Worm (Caenorhabditis elegans) whole organism, L4/young adult: Measurements from ENCODE around the gene polk-1.

Experiments used
- W03F9.2 ChIP-seq: fragments of 150-350 bp; optimal IDR thresholded peaks from 2 replicates; lab custom pipeline; 2014; ENCODE audit warnings: missing biosample characterization, missing genetic modification characterization
- dao-5 ChIP-seq: sonication (generic microtip); optimal IDR thresholded peaks from 2 replicates; lab custom pipeline; 2016; ENCODE audit warnings: missing genotype, missing genetic modification characterization, moderate library complexity, missing compliant biosample characterization

ce11 chrIII:8618412-8618960 lies 9.9 kb downstream of the polk-1 start, which contains the start of gene C13G5.2:
- TF ChIP-seq dao-5 (tag; lab: Kevin White, UChicago) (no peak), W03F9.2 (tag; lab: Kevin White, UChicago) (peak; percentile 37)
